Worm (Caenorhabditis elegans) whole organism, L4/young adult: ENCODE data around the gene M163.7.

Experiments
- W03F9.2 ChIP-seq: fragments of 150-350 bp; optimal IDR thresholded peaks from 2 replicates; lab custom pipeline; 2014; ENCODE audit warnings: missing biosample characterization, missing genetic modification characterization
- dao-5 ChIP-seq: sonication (generic microtip); optimal IDR thresholded peaks from 2 replicates; lab custom pipeline; 2016; ENCODE audit warnings: missing genotype, missing genetic modification characterization, moderate library complexity, missing compliant biosample characterization
- him-1 ChIP-seq: sonication (generic microtip); optimal IDR thresholded peaks from 2 replicates; lab custom pipeline; 2016; ENCODE audit warnings: missing genotype, missing genetic modification reagents, missing genetic modification characterization, missing compliant biosample characterization

M163.7 gene

ce11 chrX:14481637-14482036 is 17.0 kb downstream of the M163.7 start:
- TF ChIP-seq dao-5 (no peak), him-1 (tag; lab: Kevin White, UChicago) (no peak), W03F9.2 (tag; lab: Kevin White, UChicago) (no peak)

- TF ChIP-seq dao-5 (no peak), him-1 (tag; lab: Kevin White, UChicago) (no peak), W03F9.2 (tag; lab: Kevin White, UChicago) (no peak)
These were observed 20.2 kb downstream of the M163.7 start, which contains the start of gene M163.8 for ce11 chrX:14484827-14485226. Gene M163.8, plus strand, starts transcription at chrX:14485127.

ce11 chrX:14486503-14486902 is 21.9 kb downstream of the M163.7 start:
- TF ChIP-seq him-1 (tag; lab: Kevin White, UChicago) (no peak), dao-5 (no peak), W03F9.2 (tag; lab: Kevin White, UChicago) (no peak)

ce11 chrX:14487333-14487732 is 22.7 kb downstream of the M163.7 start:
- TF ChIP-seq him-1 (tag; lab: Kevin White, UChicago) (no peak), dao-5 (no peak), W03F9.2 (tag; lab: Kevin White, UChicago) (no peak)

ce11 chrX:14487832-14488231 is 23.2 kb downstream of the M163.7 start:
- TF ChIP-seq dao-5 (no peak), him-1 (tag; lab: Kevin White, UChicago) (no peak), W03F9.2 (tag; lab: Kevin White, UChicago) (no peak)

- no peak for TF ChIP-seq him-1 (tag; lab: Kevin White, UChicago)
- TF ChIP-seq W03F9.2 (tag; lab: Kevin White, UChicago) = no peak
- no peak for TF ChIP-seq dao-5
These were observed 25.3 kb downstream of the M163.7 start, which contains the start of gene his-24 for ce11 chrX:14489945-14490344. Gene his-24, plus strand, starts transcription at chrX:14490094.

ce11 chrX:14490486-14490885 is 25.9 kb downstream of the M163.7 start:
- TF ChIP-seq him-1 (tag; lab: Kevin White, UChicago) (no peak), dao-5 (no peak), W03F9.2 (tag; lab: Kevin White, UChicago) (no peak)

- no peak for TF ChIP-seq W03F9.2 (tag; lab: Kevin White, UChicago)
- no peak for TF ChIP-seq dao-5
- TF ChIP-seq him-1 (tag; lab: Kevin White, UChicago) = no peak
These were observed 26.5 kb downstream of the M163.7 start for ce11 chrX:14491103-14491502.

- no peak for TF ChIP-seq dao-5
- no peak for TF ChIP-seq him-1 (tag; lab: Kevin White, UChicago)
- TF ChIP-seq W03F9.2 (tag; lab: Kevin White, UChicago) = no peak
These were observed 27.8 kb downstream of the M163.7 start for ce11 chrX:14492441-14492840.

ce11 chrX:14495075-14495474 is 30.5 kb downstream of the M163.7 start:
- TF ChIP-seq him-1 (tag; lab: Kevin White, UChicago) (no peak), W03F9.2 (tag; lab: Kevin White, UChicago) (no peak), dao-5 (no peak)

ce11 chrX:14495785-14496184 is 31.2 kb downstream of the M163.7 start, which contains the start of gene ztf-14:
Gene ztf-14, plus strand, starts transcription at chrX:14496085.
- TF ChIP-seq dao-5 (no peak), W03F9.2 (tag; lab: Kevin White, UChicago) (no peak), him-1 (tag; lab: Kevin White, UChicago) (no peak)

- no peak for TF ChIP-seq him-1 (tag; lab: Kevin White, UChicago)
- TF ChIP-seq dao-5 = no peak
- TF ChIP-seq W03F9.2 (tag; lab: Kevin White, UChicago) = no peak
These were observed 31.9 kb downstream of the M163.7 start for ce11 chrX:14496545-14496944.

ce11 chrX:14499830-14500409 is 35.3 kb downstream of the M163.7 start:
- TF ChIP-seq dao-5 = no peak
- TF ChIP-seq him-1 (tag; lab: Kevin White, UChicago) = no peak
- TF ChIP-seq W03F9.2 (tag; lab: Kevin White, UChicago) = no peak

- TF ChIP-seq him-1 (tag; lab: Kevin White, UChicago) (no peak), W03F9.2 (tag; lab: Kevin White, UChicago) (no peak), dao-5 (no peak)
These were observed 35.9 kb downstream of the M163.7 start for ce11 chrX:14500422-14501058.
